Worm (Caenorhabditis elegans): ENCODE results near the gene R02E4.2.

ce11 chrX:4159185-4159871, 52.1 kb downstream of the R02E4.2 start:
- TF ChIP-seq cog-1 (tag; optimal IDR thresholded peaks at IDR 0.05) (no peak), ztf-29 (GFP tag; IDR thresholded peaks at IDR 0.05) (no peak)
